Fruit fly (Drosophila melanogaster) whole organism, embryonic: Measurements from ENCODE around the gene CG15368.

Experiments
- ATbp ChIP-seq: fragments of 200-800 bp; sonication (Bioruptor generic); optimal IDR thresholded peaks from 2 replicates; lab custom pipeline; 2017; ENCODE audit warnings: missing biosample characterization, mild to moderate bottlenecking, missing genetic modification characterization, missing genetic modification reagents
- B-H2 ChIP-seq: fragments of 200-800 bp; sonication (Bioruptor generic); optimal IDR thresholded peaks from 2 replicates; lab custom pipeline; 2018; ENCODE audit warnings: missing biosample characterization, mild to moderate bottlenecking, missing genetic modification characterization
- BEAF-32 ChIP-seq: fragments of 200-800 bp; sonication (Bioruptor generic); optimal IDR thresholded peaks from 3 replicates; lab custom pipeline; 2017; ENCODE audit warnings: missing biosample characterization, missing genetic modification characterization, mild to moderate bottlenecking, moderate library complexity, missing genetic modification reagents
- CG11085 ChIP-seq: fragments of 200-800 bp; sonication (Bioruptor generic); IDR thresholded peaks from 2 replicates; pipeline ENCODE4 v1.3.6; 2022; ENCODE audit warnings: missing biosample characterization, missing genetic modification characterization
- CG11695 ChIP-seq: fragments of 200-800 bp; sonication (Bioruptor generic); IDR thresholded peaks from 3 replicates; pipeline ENCODE4 v1.3.6; 2022; ENCODE audit warnings: missing biosample characterization, missing genetic modification characterization
- CG12299 ChIP-seq: fragments of 200-800 bp; sonication (Bioruptor generic); optimal IDR thresholded peaks from 2 replicates; lab custom pipeline; 2018; ENCODE audit warnings: missing biosample characterization, mild to moderate bottlenecking, missing genetic modification characterization
- CG16815 ChIP-seq: fragments of 200-800 bp; sonication (Bioruptor generic); optimal IDR thresholded peaks from 3 replicates; lab custom pipeline; 2017; ENCODE audit warnings: missing biosample characterization, mild to moderate bottlenecking, missing genetic modification characterization
- CG17186 ChIP-seq: fragments of 200-800 bp; sonication (Bioruptor generic); optimal IDR thresholded peaks from 3 replicates; lab custom pipeline; 2017; ENCODE audit warnings: missing biosample characterization, missing genetic modification reagents, missing genetic modification characterization
- CG30403 ChIP-seq: fragments of 200-800 bp; sonication (Bioruptor generic); optimal IDR thresholded peaks from 3 replicates; lab custom pipeline; 2016; ENCODE audit warnings: missing biosample characterization, missing genetic modification characterization
- CG30431 ChIP-seq: fragments of 200-800 bp; sonication (Bioruptor generic); optimal IDR thresholded peaks from 2 replicates; lab custom pipeline; 2017; ENCODE audit warnings: missing biosample characterization, missing genetic modification characterization
- CG34224 ChIP-seq: fragments of 200-800 bp; sonication (Bioruptor generic); IDR thresholded peaks from 3 replicates; pipeline ENCODE4 v1.3.6; 2022; ENCODE audit warnings: missing biosample characterization, missing genetic modification characterization; ENCODE audit not compliant: partially characterized antibody
- CG34376 ChIP-seq: fragments of 200-800 bp; sonication (Bioruptor generic); optimal IDR thresholded peaks from 2 replicates; lab custom pipeline; 2018; ENCODE audit warnings: missing biosample characterization, mild to moderate bottlenecking, missing genetic modification characterization
- CG4282 ChIP-seq: fragments of 200-800 bp; sonication (Bioruptor generic); optimal IDR thresholded peaks from 2 replicates; lab custom pipeline; 2016; ENCODE audit warnings: missing biosample characterization, missing genetic modification characterization
- CG6254 ChIP-seq: fragments of 200-800 bp; sonication (Bioruptor generic); optimal IDR thresholded peaks from 3 replicates; lab custom pipeline; 2017; ENCODE audit warnings: mild to moderate bottlenecking, missing biosample characterization, missing genetic modification reagents, missing genetic modification characterization
- CG6791 ChIP-seq: fragments of 200-800 bp; sonication (Bioruptor generic); IDR thresholded peaks from 3 replicates; pipeline ENCODE4 v1.3.6; 2022; ENCODE audit warnings: missing biosample characterization, missing genetic modification characterization; ENCODE audit not compliant: partially characterized antibody
- CG6813 ChIP-seq: fragments of 200-800 bp; sonication (Bioruptor generic); optimal IDR thresholded peaks from 2 replicates; lab custom pipeline; 2017; ENCODE audit warnings: missing biosample characterization, missing genetic modification characterization, mild to moderate bottlenecking, moderate library complexity, missing genetic modification reagents
- CG7928 ChIP-seq: fragments of 200-800 bp; sonication (Bioruptor generic); optimal IDR thresholded peaks from 2 replicates; lab custom pipeline; 2017; ENCODE audit warnings: missing biosample characterization, mild to moderate bottlenecking, missing genetic modification characterization
- CG8290 ChIP-seq, 3 experiments: fragments of 200-800 bp; sonication (Bioruptor generic); optimal IDR thresholded peaks; 2 replicates each; lab custom pipeline; 2016 to 2019; ENCODE audit warnings: missing biosample characterization in 3 of 3, missing genetic modification characterization in 3 of 3, mild to moderate bottlenecking in 2 of 3, moderate library complexity in 1 of 3
- CG9876 ChIP-seq: fragments of 200-800 bp; sonication (Bioruptor generic); optimal IDR thresholded peaks from 2 replicates; lab custom pipeline; 2016; ENCODE audit warnings: missing biosample characterization, missing genetic modification characterization
- CHES-1-like ChIP-seq: fragments of 200-800 bp; sonication (Bioruptor generic); optimal IDR thresholded peaks from 2 replicates; lab custom pipeline; 2016; ENCODE audit warnings: missing biosample characterization, missing genetic modification characterization
- Doc3 ChIP-seq: fragments of 200-800 bp; sonication (Bioruptor generic); IDR thresholded peaks from 3 replicates; pipeline ENCODE4 v1.3.6; 2022; ENCODE audit warnings: missing biosample characterization, missing genetic modification characterization; ENCODE audit not compliant: partially characterized antibody
- HLH3B ChIP-seq: fragments of 200-800 bp; sonication (Bioruptor generic); IDR thresholded peaks from 2 replicates; pipeline ENCODE4 v1.3.6; 2022; ENCODE audit warnings: missing biosample characterization, missing genetic modification characterization
- Max ChIP-seq: fragments of 200-800 bp; sonication (Bioruptor generic); optimal IDR thresholded peaks from 2 replicates; lab custom pipeline; 2016; ENCODE audit warnings: missing biosample characterization, mild to moderate bottlenecking, missing genetic modification characterization
- Mes4 ChIP-seq: fragments of 200-800 bp; sonication (Bioruptor generic); optimal IDR thresholded peaks from 2 replicates; lab custom pipeline; 2016; ENCODE audit warnings: missing biosample characterization, missing genetic modification characterization
- Mrtf ChIP-seq: fragments of 200-800 bp; sonication (Bioruptor generic); IDR thresholded peaks from 3 replicates; pipeline ENCODE4 v1.3.6; 2022; ENCODE audit warnings: missing biosample characterization, missing genetic modification characterization
- Oli ChIP-seq: fragments of 200-800 bp; sonication (Bioruptor generic); optimal IDR thresholded peaks from 2 replicates; lab custom pipeline; 2018; ENCODE audit warnings: missing biosample characterization, mild to moderate bottlenecking, missing genetic modification characterization, moderate library complexity
- Side ChIP-seq: fragments of 200-800 bp; sonication (Bioruptor generic); optimal IDR thresholded peaks from 2 replicates; lab custom pipeline; 2016; ENCODE audit warnings: missing biosample characterization, missing genetic modification characterization
- abd-A ChIP-seq: fragments of 200-800 bp; sonication (Bioruptor generic); optimal IDR thresholded peaks from 3 replicates; lab custom pipeline; 2019; ENCODE audit warnings: missing biosample characterization, mild to moderate bottlenecking, missing genetic modification characterization, moderate library complexity
- aop ChIP-seq: fragments of 200-800 bp; sonication (Bioruptor generic); IDR thresholded peaks from 2 replicates; pipeline ENCODE4 v1.3.6; 2022; ENCODE audit warnings: missing biosample characterization, missing genetic modification characterization
- br ChIP-seq: fragments of >200 bp; optimal IDR thresholded peaks from 2 replicates; lab custom pipeline; 2017
- fd96Cb ChIP-seq: fragments of 200-800 bp; sonication (Bioruptor generic); optimal IDR thresholded peaks from 2 replicates; lab custom pipeline; 2018; ENCODE audit warnings: missing biosample characterization, mild to moderate bottlenecking, missing genetic modification characterization, moderate library complexity
- gsb-n ChIP-seq: fragments of 200-800 bp; sonication (Bioruptor generic); optimal IDR thresholded peaks from 3 replicates; lab custom pipeline; 2018; ENCODE audit warnings: missing biosample characterization, mild to moderate bottlenecking, missing genetic modification characterization
- h ChIP-seq: fragments of >200 bp; optimal IDR thresholded peaks from 2 replicates; lab custom pipeline; 2017
- jing ChIP-seq: fragments of 200-800 bp; sonication (Bioruptor generic); optimal IDR thresholded peaks from 2 replicates; lab custom pipeline; 2018; ENCODE audit warnings: missing biosample characterization, mild to moderate bottlenecking, missing genetic modification characterization
- ken ChIP-seq: fragments of 200-800 bp; sonication (Bioruptor generic); IDR thresholded peaks from 3 replicates; pipeline ENCODE4 v1.3.6; 2022; ENCODE audit warnings: missing biosample characterization, missing genetic modification characterization
- lov ChIP-seq, 2 experiments: fragments of 200-800 bp in 1 of 2; fragments of >200 bp in 1 of 2; sonication (Bioruptor generic) in 1 of 2; IDR thresholded peaks in 1 of 2; optimal IDR thresholded peaks in 1 of 2; 2 replicates in 1 of 2; 3 replicates in 1 of 2; pipeline versions ENCODE4 v1.3.6 to Lab custom; 2017 to 2022; ENCODE audit warnings: missing biosample characterization in 1 of 2, missing genetic modification characterization in 1 of 2
- luna ChIP-seq: fragments of 200-800 bp; sonication (Bioruptor generic); optimal IDR thresholded peaks from 2 replicates; lab custom pipeline; 2016; ENCODE audit warnings: missing biosample characterization, missing genetic modification characterization
- odd ChIP-seq: fragments of 200-800 bp; sonication (Bioruptor generic); optimal IDR thresholded peaks from 2 replicates; lab custom pipeline; 2017; ENCODE audit warnings: missing biosample characterization, mild to moderate bottlenecking, missing genetic modification characterization
- org-1 ChIP-seq: fragments of 200-800 bp; sonication (Bioruptor generic); optimal IDR thresholded peaks from 2 replicates; lab custom pipeline; 2017; ENCODE audit warnings: missing biosample characterization, missing genetic modification characterization
- pfk ChIP-seq: fragments of 200-800 bp; sonication (Bioruptor generic); optimal IDR thresholded peaks from 2 replicates; lab custom pipeline; 2018; ENCODE audit warnings: missing biosample characterization, mild to moderate bottlenecking, missing genetic modification characterization, moderate library complexity
- pnt ChIP-seq: fragments of 200-800 bp; sonication (Bioruptor generic); optimal IDR thresholded peaks from 3 replicates; lab custom pipeline; 2016; ENCODE audit warnings: missing biosample characterization, missing genetic modification characterization
- sc ChIP-seq, 3 experiments: fragments of >200 bp in 2 of 3; fragments of 200-800 bp in 1 of 3; sonication (Bioruptor generic) in 1 of 3; optimal IDR thresholded peaks; 2 replicates in 2 of 3; 3 replicates in 1 of 3; lab custom pipeline; 2017; ENCODE audit warnings: mild to moderate bottlenecking in 1 of 3, missing biosample characterization in 1 of 3, missing genetic modification characterization in 1 of 3, missing genetic modification reagents in 1 of 3
- sqz ChIP-seq: fragments of 200-800 bp; sonication (Bioruptor generic); optimal IDR thresholded peaks from 3 replicates; lab custom pipeline; 2018; ENCODE audit warnings: missing biosample characterization, mild to moderate bottlenecking, missing genetic modification characterization
- tna ChIP-seq: fragments of 200-800 bp; sonication (Bioruptor generic); IDR thresholded peaks from 2 replicates; pipeline ENCODE4 v1.3.6; 2022; ENCODE audit warnings: missing biosample characterization, missing genetic modification characterization; ENCODE audit not compliant: partially characterized antibody
- trem ChIP-seq: fragments of 200-800 bp; optimal IDR thresholded peaks from 3 replicates; lab custom pipeline; 2019; ENCODE audit warnings: missing biosample characterization, mild to moderate bottlenecking, missing genetic modification characterization, moderate library complexity
- usp ChIP-seq: fragments of >200 bp; optimal IDR thresholded peaks from 2 replicates; lab custom pipeline; 2017; ENCODE audit warnings: missing biosample characterization, missing genetic modification characterization
- vfl ChIP-seq: fragments of 200-800 bp; sonication (Bioruptor generic); optimal IDR thresholded peaks from 2 replicates; lab custom pipeline; 2016; ENCODE audit warnings: missing biosample characterization, missing genetic modification characterization
- vnd ChIP-seq: fragments of 200-800 bp; sonication (Bioruptor generic); IDR thresholded peaks from 3 replicates; pipeline ENCODE4 v1.3.6; 2022; ENCODE audit warnings: missing biosample characterization, missing genetic modification characterization; ENCODE audit not compliant: partially characterized antibody
- yki ChIP-seq: fragments of >200 bp; optimal IDR thresholded peaks from 3 replicates; lab custom pipeline; 2018
- zfh1 ChIP-seq: fragments of 200-800 bp; sonication (Bioruptor generic); IDR thresholded peaks from 3 replicates; pipeline ENCODE4 v1.3.6; 2022; ENCODE audit warnings: missing biosample characterization, missing genetic modification characterization

Gene CG15368

DNA sequence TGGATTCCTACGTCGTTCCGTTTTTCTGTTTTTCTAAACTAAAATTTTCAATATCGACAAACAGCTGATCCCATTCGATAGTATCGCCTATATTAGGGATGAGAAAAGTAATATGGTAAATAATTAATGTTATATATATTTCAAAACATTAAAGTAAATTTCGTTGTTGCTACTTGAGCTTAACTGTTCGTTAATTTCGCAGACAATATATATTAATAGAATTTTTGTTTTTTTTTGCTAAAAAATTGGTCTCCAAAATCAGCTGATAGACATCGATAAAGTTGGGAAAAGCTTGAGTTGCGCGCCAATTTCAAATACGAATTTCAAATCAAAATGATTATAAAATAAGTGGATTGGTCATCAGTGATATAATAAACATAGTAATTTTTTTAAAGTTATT lies 19.2 kb upstream of the CG15368 start, which contains the start of gene CG12118 (continued):
- TF ChIP-seq tna (GFP tag; lab: Robert Waterston, UW) (peak; percentile 81; the same call in 1 of the 2 replicates), Side (peak; percentile 3), lov (optimal IDR thresholded peaks at IDR 0.05; lab: Kevin White, UChicago) (no peak), lov (GFP tag; IDR thresholded peaks at IDR 0.05; lab: Robert Waterston, UW) (peak; percentile 84), CG12299 (tag; lab: Kevin White, UChicago) (peak; percentile 51), CG9876 (GFP tag; lab: Kevin White, UChicago) (no peak), br (no peak), CHES-1-like (GFP tag; lab: Kevin White, UChicago) (peak; percentile 15), yki (no peak), sqz (peak; percentile 43), Mrtf (no peak), h (no peak), HLH3B (GFP tag; lab: Robert Waterston, UW) (peak; percentile 78), ken (GFP tag; lab: Robert Waterston, UW) (peak; percentile 87), CG6254 (GFP tag; lab: Kevin White, UChicago) (peak; percentile 41), Doc3 (GFP tag; lab: Robert Waterston, UW) (peak; percentile 95), abd-A (tag; lab: Kevin White, UChicago) (no peak), usp (GFP tag; lab: Kevin White, UChicago) (no peak), vfl (GFP tag; lab: Kevin White, UChicago) (peak; percentile 67), B-H2 (GFP tag; lab: Kevin White, UChicago) (peak; percentile 81), jing (GFP tag; lab: Kevin White, UChicago) (no peak), sc (optimal IDR thresholded peaks at IDR 0.05; lab: Kevin White, UChicago) (no peak), sc (GFP tag; optimal IDR thresholded peaks at IDR 0.05; lab: Kevin White, UChicago) (peak; percentile 46), CG11085 (GFP tag; lab: Robert Waterston, UW) (0 out of 2 replicates have a peak, but pooled peaks have one; percentile 42), BEAF-32 (GFP tag; lab: Kevin White, UChicago) (peak; percentile 89), ATbp (GFP tag; lab: Kevin White, UChicago) (peak; percentile 30), CG34224 (GFP tag; lab: Robert Waterston, UW) (peak; percentile 91), Oli (tag; lab: Kevin White, UChicago) (peak; percentile 59), Mes4 (GFP tag; lab: Kevin White, UChicago) (no peak), CG11695 (GFP tag; lab: Robert Waterston, UW) (peak; percentile 67; the same call in 2 of the 3 replicates), CG6813 (GFP tag; lab: Kevin White, UChicago) (peak; percentile 17), CG17186 (GFP tag; lab: Kevin White, UChicago) (peak; percentile 38), vnd (GFP tag; lab: Robert Waterston, UW) (peak; percentile 94), luna (GFP tag; lab: Kevin White, UChicago) (no peak), CG4282 (no peak), CG7928 (GFP tag; lab: Kevin White, UChicago) (peak; percentile 22), CG30403 (GFP tag; lab: Kevin White, UChicago) (peak; percentile 92), zfh1 (GFP tag; lab: Robert Waterston, UW) (peak; percentile 89), fd96Cb (peak; percentile 67), CG30431 (GFP tag; lab: Kevin White, UChicago) (peak; percentile 8), CG16815 (peak; percentile 55), CG8290 (GFP tag; optimal IDR thresholded peaks at IDR 0.05; lab: Kevin White, UChicago) (peak; percentile 78), CG8290 (tag; optimal IDR thresholded peaks at IDR 0.05; lab: Kevin White, UChicago) (peak; percentile 42 to 43), CG6791 (peak; percentile 82), pnt (GFP tag; lab: Kevin White, UChicago) (no peak), trem (tag; lab: Kevin White, UChicago) (peak; percentile 73), CG34376 (GFP tag; lab: Kevin White, UChicago) (peak; percentile 27), aop (GFP tag; lab: Robert Waterston, UW) (no peak), pfk (no peak), odd (GFP tag; lab: Kevin White, UChicago) (peak; percentile 43), Max (GFP tag; lab: Kevin White, UChicago) (peak; percentile 73), org-1 (peak; percentile 28), gsb-n (tag; lab: Kevin White, UChicago) (peak; percentile 56)
